Fruit fly (Drosophila melanogaster) S2 (cell line): Measurements from ENCODE around the gene CG13760.
A peak's percentile ranks its signal among the peaks of the same experiment; 100 is the strongest.

Experiments
- CG8478 ChIP-seq: fragments of >200 bp; optimal IDR thresholded peaks from 2 replicates; lab custom pipeline; 2018
- CTCF ChIP-seq, 2 experiments: fragments of >200 bp; optimal IDR thresholded peaks; 2 replicates each; lab custom pipeline; 2018

Gene CG13760

DNA sequence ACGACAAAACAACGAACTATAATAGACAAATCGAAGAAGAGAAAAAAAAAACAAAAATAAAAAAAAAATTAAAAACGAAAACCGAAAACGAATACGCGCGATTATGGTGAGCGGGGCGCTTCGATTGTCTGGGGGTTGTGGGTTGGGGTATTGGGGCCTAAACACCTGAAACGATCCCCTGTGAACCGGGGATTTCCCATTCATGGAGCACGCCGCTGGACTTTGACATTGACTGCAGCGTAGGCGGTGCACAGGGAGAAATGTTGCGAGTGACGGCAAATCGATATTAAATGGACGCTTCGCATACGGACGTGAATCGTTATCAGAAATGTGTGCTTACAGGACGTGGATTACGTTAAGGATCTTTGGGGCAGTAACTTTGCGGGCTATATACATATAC, 6.7 kb upstream of the CG13760 start:
- TF ChIP-seq CTCF (optimal IDR thresholded peaks at IDR 0.05; lab: Kevin White, UChicago) (no peak), CG8478 (lab: Kevin White, UChicago) (no peak)

dm6 chrX:2591315-2591999, 6.0 kb upstream of the CG13760 start:
- TF ChIP-seq CG8478 (lab: Kevin White, UChicago) (no peak), CTCF (optimal IDR thresholded peaks at IDR 0.05; lab: Kevin White, UChicago) (no peak)

- no peak for TF ChIP-seq CG8478 (lab: Kevin White, UChicago)
- no peak for TF ChIP-seq CTCF (optimal IDR thresholded peaks at IDR 0.05; lab: Kevin White, UChicago)
Measured at dm6 chrX:2590607-2591006, 5.1 kb upstream of the CG13760 start.

DNA sequence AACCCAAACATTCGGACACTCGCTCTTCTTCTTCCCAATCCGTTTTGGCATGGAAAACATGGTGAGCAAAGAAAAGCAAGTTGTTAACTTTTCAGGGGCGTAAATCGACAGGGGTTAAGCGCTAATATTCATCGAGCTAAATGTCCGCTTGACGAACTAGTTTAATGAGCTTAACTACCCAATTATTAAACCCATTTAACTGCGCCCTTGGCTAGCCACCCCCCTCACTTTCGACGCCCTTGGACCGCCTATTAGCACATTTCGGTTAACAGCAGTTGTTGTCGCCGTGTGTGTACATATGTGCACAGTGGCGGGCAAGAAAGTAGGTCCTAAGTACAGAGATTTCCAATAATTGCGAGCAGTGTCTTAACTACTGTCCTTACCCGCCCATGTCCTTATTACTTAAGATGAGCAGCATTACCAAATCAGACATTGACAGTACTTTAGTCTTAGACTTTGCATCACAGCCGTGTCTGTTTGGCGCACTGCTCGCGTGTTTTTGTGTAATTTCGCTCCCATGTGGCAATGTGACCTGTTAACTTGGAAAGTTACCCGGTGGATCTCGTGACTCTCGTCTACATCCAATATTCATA, 4.0 kb upstream of the CG13760 start:
- TF ChIP-seq CG8478 (lab: Kevin White, UChicago): no peak
- no peak for TF ChIP-seq CTCF (optimal IDR thresholded peaks at IDR 0.05; lab: Kevin White, UChicago)

- peak in 1 of 2 experiments; percentile 11 for TF ChIP-seq CTCF (optimal IDR thresholded peaks at IDR 0.05; lab: Kevin White, UChicago)
- no peak for TF ChIP-seq CG8478 (lab: Kevin White, UChicago)
Measured at dm6 chrX:2588415-2589411, 3.2 kb upstream of the CG13760 start, which contains the start of gene egh. Gene egh (plus strand): TSS chrX:2588503.

DNA sequence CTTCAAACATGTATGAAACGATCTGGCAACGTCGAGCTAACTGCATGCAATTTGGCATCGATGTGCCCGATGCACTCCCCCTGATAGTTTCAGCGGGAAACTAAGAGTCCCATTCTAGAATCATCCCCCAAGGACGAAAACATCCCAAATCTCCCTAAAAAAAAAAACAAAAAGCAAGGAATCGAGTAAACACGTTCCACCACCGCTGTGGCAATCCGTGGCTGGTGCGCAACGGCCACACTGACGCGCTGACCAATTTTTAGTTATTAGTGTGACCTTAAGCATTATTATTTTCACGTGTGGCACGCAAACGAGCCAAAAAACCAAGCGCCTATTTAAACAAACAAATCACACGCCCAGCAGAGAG, 200 bp upstream of the CG13760 start, which contains the start of gene wds:
Gene wds, plus strand, starts transcription at position 265 of the 367 bp plus-strand sequence.
- TF ChIP-seq CTCF (optimal IDR thresholded peaks at IDR 0.05; lab: Kevin White, UChicago) (peak in 1 of 2 experiments; percentile 19), CG8478 (lab: Kevin White, UChicago) (no peak)

- TF ChIP-seq CG8478 (lab: Kevin White, UChicago): no peak
- no peak for TF ChIP-seq CTCF (optimal IDR thresholded peaks at IDR 0.05; lab: Kevin White, UChicago)
Measured at dm6 chrX:2581793-2582503, 3.6 kb downstream of the CG13760 start.

- TF ChIP-seq CTCF (optimal IDR thresholded peaks at IDR 0.05; lab: Kevin White, UChicago): no peak
- no peak for TF ChIP-seq CG8478 (lab: Kevin White, UChicago)
Measured at dm6 chrX:2580319-2581008, 5.0 kb downstream of the CG13760 start, which contains the start of the genes Vha36-3 and AANATL7. Gene Vha36-3 (minus strand): TSS chrX:2580560. Gene AANATL7 (plus strand): TSS chrX:2580958.

DNA sequence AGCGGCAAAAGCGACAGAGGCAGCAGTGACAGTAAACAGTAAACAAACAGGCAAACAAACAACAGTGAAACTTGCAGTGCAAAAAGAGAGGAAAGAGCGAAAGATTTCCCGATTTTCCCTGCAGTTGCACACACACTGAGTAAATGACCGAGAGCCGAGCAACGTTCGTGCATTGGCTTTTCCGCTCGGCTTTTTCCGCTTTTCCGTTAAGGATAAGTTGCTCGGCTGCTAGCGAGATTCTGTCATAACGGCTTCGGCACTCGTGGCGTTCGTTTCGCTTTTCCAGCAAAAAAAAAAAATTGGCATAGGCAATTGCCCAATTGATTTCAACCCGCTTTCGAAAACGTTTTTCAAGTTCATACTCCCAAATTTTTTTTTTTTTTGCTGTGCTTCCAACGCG, 31.6 kb downstream of the CG13760 start:
- TF ChIP-seq CTCF (optimal IDR thresholded peaks at IDR 0.05; lab: Kevin White, UChicago): no peak
- TF ChIP-seq CG8478 (lab: Kevin White, UChicago): no peak

- TF ChIP-seq CG8478 (lab: Kevin White, UChicago) (no peak), CTCF (optimal IDR thresholded peaks at IDR 0.05; lab: Kevin White, UChicago) (no peak)
Measured at dm6 chrX:2551906-2552305, 33.6 kb downstream of the CG13760 start, which contains the start of gene Pdfr. Gene Pdfr (plus strand): TSS chrX:2552206.

DNA sequence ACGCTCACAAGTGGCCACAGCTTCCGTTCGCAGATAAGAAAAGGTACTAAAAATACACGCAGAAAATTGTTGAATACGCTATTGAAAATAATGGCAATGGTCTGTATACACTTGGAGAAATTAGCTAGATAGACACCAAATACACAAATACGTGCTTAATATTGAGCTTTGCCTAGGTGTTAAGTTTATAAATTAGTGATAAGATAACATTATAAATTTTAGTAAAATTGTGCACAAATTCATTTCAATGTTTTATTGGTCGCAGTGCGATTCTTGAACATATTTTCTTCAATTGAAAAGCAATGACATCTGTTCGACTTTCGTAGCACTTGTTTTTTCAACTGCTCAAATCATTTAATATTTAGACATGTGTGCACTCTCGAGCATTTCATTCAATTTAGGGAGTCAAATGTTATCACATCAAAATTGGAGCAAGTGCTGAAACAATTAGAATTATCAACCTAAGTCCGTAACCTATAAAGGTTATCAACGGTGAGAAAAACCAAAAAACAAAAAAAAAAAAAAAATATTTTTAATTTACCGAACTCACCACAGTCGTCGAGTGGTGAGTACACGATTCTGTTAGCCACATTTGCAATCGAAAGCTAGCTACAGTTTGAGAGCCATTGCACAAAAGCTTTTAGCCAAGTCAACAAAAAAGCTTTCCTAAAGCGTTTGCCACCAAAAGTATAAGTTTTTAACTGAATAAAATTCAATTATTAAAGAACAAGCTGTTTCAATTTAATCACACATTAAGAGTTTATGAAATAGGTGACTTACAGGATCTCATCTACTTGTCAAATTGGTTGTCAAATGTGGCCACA, 38.6 kb downstream of the CG13760 start:
- TF ChIP-seq CTCF (optimal IDR thresholded peaks at IDR 0.05; lab: Kevin White, UChicago) (no peak), CG8478 (lab: Kevin White, UChicago) (no peak)

- TF ChIP-seq CTCF (optimal IDR thresholded peaks at IDR 0.05; lab: Kevin White, UChicago) (no peak), CG8478 (lab: Kevin White, UChicago) (no peak)
Measured at dm6 chrX:2546260-2546659, 39.2 kb downstream of the CG13760 start.
